Fruit fly (Drosophila melanogaster): ENCODE measurements around the gene pdm2.

pdm2 gene

dm6 chr2L:12700381-12700963, 43.5 kb downstream of the pdm2 start, which contains the start of gene CG17036 (continued):
- TF ChIP-seq Eip93F (GFP tag; optimal IDR thresholded peaks at IDR 0.05) (no peak), CG9139 (GFP tag; optimal IDR thresholded peaks at IDR 0.05) (no peak), salr (GFP tag; optimal IDR thresholded peaks at IDR 0.05) (no peak), vri (GFP tag; optimal IDR thresholded peaks at IDR 0.05) (no peak), net (GFP tag; optimal IDR thresholded peaks at IDR 0.05) (no peak), CG32006 (GFP tag; optimal IDR thresholded peaks at IDR 0.05) (peak; percentile 49), CG1621 (tag; optimal IDR thresholded peaks at IDR 0.05) (peak; percentile 19), CG6163 (GFP tag; IDR thresholded peaks at IDR 0.05) (peak; percentile 48; the same call in 2 of the 3 replicates), CG6792 (GFP tag; optimal IDR thresholded peaks at IDR 0.05) (peak; percentile 10), Ets21C (GFP tag; optimal IDR thresholded peaks at IDR 0.05) (no peak)

dm6 chr2L:12701498-12701897, 44.5 kb downstream of the pdm2 start:
- TF ChIP-seq CG10631 (GFP tag; optimal IDR thresholded peaks at IDR 0.05) (no peak), pdm3 (GFP tag; optimal IDR thresholded peaks at IDR 0.05) (no peak), Sox15 (GFP tag; optimal IDR thresholded peaks at IDR 0.05) (no peak), Ets96B (tag; optimal IDR thresholded peaks at IDR 0.05) (no peak)

DNA sequence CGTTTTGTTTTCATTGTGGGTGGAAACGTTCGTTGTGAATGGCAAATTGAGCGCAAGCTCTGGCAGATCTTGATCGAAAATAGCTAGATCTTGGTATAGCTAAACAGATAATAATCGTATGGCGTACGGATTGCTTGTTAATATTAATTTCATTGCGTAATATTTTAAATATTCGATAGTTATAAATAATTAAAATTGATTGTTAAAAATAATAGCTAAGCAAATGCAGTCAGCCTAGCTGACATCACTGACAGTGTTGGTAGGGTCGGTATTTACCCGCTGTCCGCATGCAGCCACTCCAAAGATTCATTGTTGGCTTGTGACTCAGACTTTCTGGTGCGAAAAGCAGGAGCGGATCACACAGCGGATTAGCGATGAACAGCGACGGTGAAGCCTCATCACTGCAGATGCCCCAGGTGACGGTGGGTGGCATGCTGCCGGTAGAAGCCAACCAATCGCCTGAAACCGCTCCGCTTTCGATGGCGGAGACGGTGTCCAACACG, 47.5 kb downstream of the pdm2 start, which contains the start of the genes CG5776 and spict:
Gene CG5776, minus strand, starts transcription at position 34 of the 503 bp plus-strand sequence.
Gene spict, plus strand, starts transcription at position 308 of the 503 bp plus-strand sequence.
- TF ChIP-seq CG32006 (GFP tag; optimal IDR thresholded peaks at IDR 0.05) (peak; percentile 84), eg (GFP tag; IDR thresholded peaks at IDR 0.05) (no peak; the same call in none of the 3 replicates), CG16779 (tag; optimal IDR thresholded peaks at IDR 0.05) (no peak), Eip78C (GFP tag) (peak; percentile 75), Smox (GFP tag; optimal IDR thresholded peaks at IDR 0.05) (peak; percentile 57), CG11902 (GFP tag; optimal IDR thresholded peaks at IDR 0.05) (peak; percentile 73), dsx (GFP tag; optimal IDR thresholded peaks at IDR 0.05; ENCODE audit: poor library complexity, severe bottlenecking) (peak; percentile 64), Eip75B (GFP tag; optimal IDR thresholded peaks at IDR 0.05) (peak; percentile 60), CG6808 (GFP tag; optimal IDR thresholded peaks at IDR 0.05) (peak; percentile 40), Ets21C (GFP tag; optimal IDR thresholded peaks at IDR 0.05) (peak; percentile 50), CG8119 (GFP tag; IDR thresholded peaks at IDR 0.05) (peak; percentile 65), pdm3 (GFP tag; optimal IDR thresholded peaks at IDR 0.05) (no peak), CG6163 (GFP tag; IDR thresholded peaks at IDR 0.05) (peak; percentile 80), net (GFP tag; optimal IDR thresholded peaks at IDR 0.05) (no peak), Sox102F (GFP tag; optimal IDR thresholded peaks at IDR 0.05) (no peak), CG6792 (GFP tag; optimal IDR thresholded peaks at IDR 0.05) (peak; percentile 47), Sox14 (GFP tag; optimal IDR thresholded peaks at IDR 0.05) (peak; percentile 70), CG11762 (GFP tag; optimal IDR thresholded peaks at IDR 0.05; ENCODE audit: insufficient read depth) (no peak), ss (GFP tag; optimal IDR thresholded peaks at IDR 0.05) (peak; percentile 42 to 66), salr (GFP tag; optimal IDR thresholded peaks at IDR 0.05) (peak in 1 of 2 experiments; percentile 53), cyc (GFP tag; optimal IDR thresholded peaks at IDR 0.05) (peak; percentile 14), CG15336 (GFP tag; IDR thresholded peaks at IDR 0.05) (peak; percentile 70), CG6276 (GFP tag; optimal IDR thresholded peaks at IDR 0.05) (no peak), spab (GFP tag; optimal IDR thresholded peaks at IDR 0.05) (no peak), esn (GFP tag; optimal IDR thresholded peaks at IDR 0.05) (peak; percentile 71), CG31627 (GFP tag; optimal IDR thresholded peaks at IDR 0.05) (peak; percentile 47), Ets96B (tag; optimal IDR thresholded peaks at IDR 0.05) (peak; percentile 68), CG10669 (GFP tag; optimal IDR thresholded peaks at IDR 0.05) (no peak), dac (GFP tag; optimal IDR thresholded peaks at IDR 0.05) (peak; percentile 66), Sox15 (GFP tag; optimal IDR thresholded peaks at IDR 0.05) (no peak), Lpt (GFP tag; optimal IDR thresholded peaks at IDR 0.05) (no peak), Hr38 (GFP tag; optimal IDR thresholded peaks at IDR 0.05) (no peak), OdsH (GFP tag; optimal IDR thresholded peaks at IDR 0.05) (peak; percentile 71), topi (GFP tag; optimal IDR thresholded peaks at IDR 0.05) (peak; percentile 61), svp (GFP tag) (peak; percentile 87), lz (GFP tag; optimal IDR thresholded peaks at IDR 0.05) (peak; percentile 69), Eip93F (GFP tag; optimal IDR thresholded peaks at IDR 0.05) (peak; percentile 39), CG4318 (GFP tag; optimal IDR thresholded peaks at IDR 0.05) (no peak), CG7368 (GFP tag; optimal IDR thresholded peaks at IDR 0.05) (no peak), CG3032 (tag; optimal IDR thresholded peaks at IDR 0.05) (peak; percentile 67), CG3919 (GFP tag; optimal IDR thresholded peaks at IDR 0.05) (peak; percentile 69), CG1621 (tag; optimal IDR thresholded peaks at IDR 0.05) (peak; percentile 48)

Measured in whole organism, prepupa.